Worm (Caenorhabditis elegans) whole organism, L1 larva: ENCODE results near the gene tmc-1.
A peak's percentile ranks its signal among the peaks of the same experiment; 100 is the strongest.

Experiments used
- C04F5.9 ChIP-seq: sonication (generic microtip); optimal IDR thresholded peaks from 2 replicates; lab custom pipeline; 2016; ENCODE audit warnings: missing genetic modification characterization, missing compliant biosample characterization
- Y116A8C.19 ChIP-seq: sonication (generic microtip); optimal IDR thresholded peaks from 2 replicates; lab custom pipeline; 2016; ENCODE audit warnings: missing compliant biosample characterization, missing genetic modification characterization, borderline replicate concordance
- aha-1 ChIP-seq: fragments of 150-350 bp; optimal IDR thresholded peaks from 2 replicates; lab custom pipeline; 2014; ENCODE audit warnings: missing biosample characterization, missing genetic modification characterization
- alr-1 ChIP-seq: fragments of 200-800 bp; sonication (Bioruptor generic); optimal IDR thresholded peaks from 2 replicates; lab custom pipeline; 2018; ENCODE audit warnings: borderline replicate concordance, mild to moderate bottlenecking, missing genetic modification characterization, missing compliant biosample characterization
- blmp-1 ChIP-seq: fragments of 150-350 bp; optimal IDR thresholded peaks from 2 replicates; lab custom pipeline; 2014; ENCODE audit warnings: missing biosample characterization, missing genetic modification characterization
- ceh-63 ChIP-seq: fragments of 200-800 bp; sonication (Bioruptor generic); optimal IDR thresholded peaks from 2 replicates; lab custom pipeline; 2018; ENCODE audit warnings: mild to moderate bottlenecking, missing genetic modification characterization, missing compliant biosample characterization
- ceh-82 ChIP-seq, 3 experiments: fragments of 150-350 bp in 1 of 3; sonication (generic microtip) in 2 of 3; optimal IDR thresholded peaks; 2 replicates each; lab custom pipeline; 2014 to 2017; ENCODE audit warnings: missing biosample characterization in 3 of 3, missing genetic modification characterization in 3 of 3
- dpl-1 ChIP-seq, 3 experiments: fragments of 150-350 bp in 2 of 3; sonication (generic microtip) in 1 of 3; optimal IDR thresholded peaks; 2 replicates each; lab custom pipeline; 2014 to 2017; ENCODE audit warnings: missing biosample characterization in 3 of 3, missing genetic modification characterization in 3 of 3, missing genetic modification reagents in 3 of 3
- dsc-1 ChIP-seq: sonication (generic microtip); optimal IDR thresholded peaks from 2 replicates; lab custom pipeline; 2016; ENCODE audit warnings: mild to moderate bottlenecking, missing genetic modification characterization, missing compliant biosample characterization
- efl-1 ChIP-seq, 4 experiments: fragments of 150-350 bp; optimal IDR thresholded peaks in 3 of 4; peaks in 1 of 4; 1 replicate in 1 of 4; 2 replicates in 3 of 4; lab custom pipeline; 2014; ENCODE audit warnings: missing biosample characterization in 2 of 4, missing genetic modification characterization in 2 of 4, missing genetic modification reagents in 2 of 4
- efl-3 ChIP-seq: fragments of 200-800 bp; sonication (Bioruptor generic); optimal IDR thresholded peaks from 2 replicates; lab custom pipeline; 2018; ENCODE audit warnings: mild to moderate bottlenecking, missing genetic modification characterization, missing compliant biosample characterization
- elt-3 ChIP-seq, 6 experiments: fragments of 150-350 bp in 1 of 6; sonication (generic microtip); optimal IDR thresholded peaks; 2 replicates each; lab custom pipeline; 2017 to 2018; ENCODE audit warnings: missing biosample characterization in 6 of 6, missing genetic modification characterization in 6 of 6, inconsistent platforms in 1 of 6
- fos-1 ChIP-seq: fragments of 150-350 bp; optimal IDR thresholded peaks from 2 replicates; lab custom pipeline; 2014; ENCODE audit warnings: missing biosample characterization, missing genetic modification characterization
- grh-1 ChIP-seq: fragments of 200-800 bp; sonication (Bioruptor generic); IDR thresholded peaks from 2 replicates; pipeline ENCODE4 v1.3.6; 2022; ENCODE audit warnings: missing genetic modification reagents, missing genetic modification characterization, missing compliant biosample characterization
- hpl-2 ChIP-seq: fragments of 150-350 bp; optimal IDR thresholded peaks from 2 replicates; lab custom pipeline; 2014; ENCODE audit warnings: missing biosample characterization, missing genetic modification reagents, missing genetic modification characterization
- isw-1 ChIP-seq: fragments of 200-800 bp; sonication (Bioruptor generic); IDR thresholded peaks from 2 replicates; pipeline ENCODE4 v1.3.6; 2022; ENCODE audit warnings: missing genetic modification characterization, missing compliant biosample characterization
- lin-13 ChIP-seq: fragments of 150-350 bp; optimal IDR thresholded peaks from 2 replicates; lab custom pipeline; 2014; ENCODE audit warnings: missing biosample characterization, missing genetic modification reagents, missing genetic modification characterization
- lin-14 ChIP-seq: fragments of 200-800 bp; sonication (Bioruptor generic); optimal IDR thresholded peaks from 2 replicates; lab custom pipeline; 2018; ENCODE audit warnings: mild to moderate bottlenecking, missing genetic modification characterization, moderate library complexity, missing compliant biosample characterization
- lin-15B ChIP-seq: fragments of 150-350 bp; sonication (generic microtip); optimal IDR thresholded peaks from 3 replicates; lab custom pipeline; 2014; ENCODE audit warnings: missing biosample characterization, missing genetic modification characterization
- lin-35 ChIP-seq, 2 experiments: fragments of 150-350 bp; optimal IDR thresholded peaks; 2 replicates each; lab custom pipeline; 2014; ENCODE audit warnings: missing biosample characterization in 2 of 2, missing genetic modification characterization in 2 of 2, missing genetic modification reagents in 2 of 2
- lir-3 ChIP-seq: sonication (generic microtip); optimal IDR thresholded peaks from 2 replicates; lab custom pipeline; 2016; ENCODE audit warnings: mild to moderate bottlenecking, missing genetic modification characterization, moderate library complexity, missing compliant biosample characterization; ENCODE audit not compliant: poor library complexity
- lsy-2 ChIP-seq, 2 experiments: fragments of 150-350 bp; optimal IDR thresholded peaks; 2 replicates each; lab custom pipeline; 2014; ENCODE audit warnings: missing biosample characterization in 2 of 2, missing genetic modification characterization in 2 of 2
- mdl-1 ChIP-seq, 2 experiments: fragments of 150-350 bp; optimal IDR thresholded peaks; 2 replicates each; lab custom pipeline; 2014 to 2017; ENCODE audit warnings: missing biosample characterization in 2 of 2, missing genetic modification characterization in 2 of 2, inconsistent platforms in 1 of 2
- nhr-11 ChIP-seq: fragments of 150-350 bp; optimal IDR thresholded peaks from 2 replicates; lab custom pipeline; 2014; ENCODE audit warnings: missing biosample characterization, missing genetic modification characterization
- nhr-20 ChIP-seq: sonication (generic microtip); optimal IDR thresholded peaks from 2 replicates; lab custom pipeline; 2016; ENCODE audit warnings: mild to moderate bottlenecking, missing genetic modification characterization, missing compliant biosample characterization
- nhr-47 ChIP-seq: sonication (generic microtip); optimal IDR thresholded peaks from 2 replicates; lab custom pipeline; 2016; ENCODE audit warnings: mild to moderate bottlenecking, missing genetic modification characterization, moderate library complexity, missing compliant biosample characterization
- nhr-71 ChIP-seq: sonication (generic microtip); optimal IDR thresholded peaks from 2 replicates; lab custom pipeline; 2016; ENCODE audit warnings: mild to moderate bottlenecking, missing genetic modification characterization, moderate library complexity, missing compliant biosample characterization
- nhr-76 ChIP-seq: sonication (generic microtip); optimal IDR thresholded peaks from 2 replicates; lab custom pipeline; 2017; ENCODE audit warnings: missing biosample characterization, missing genetic modification characterization
- nhr-85 ChIP-seq: sonication (generic microtip); peaks from one replicate; lab custom pipeline; 2016; ENCODE audit warnings: missing genetic modification characterization, inconsistent platforms, missing compliant biosample characterization
- pag-3 ChIP-seq: sonication (generic microtip); optimal IDR thresholded peaks from 2 replicates; lab custom pipeline; 2017; ENCODE audit warnings: missing genetic modification characterization, mild to moderate bottlenecking, missing compliant biosample characterization, antibody characterized with exemption, borderline replicate concordance; ENCODE audit not compliant: insufficient read depth
- pax-3 ChIP-seq: fragments of 200-800 bp; sonication (Bioruptor generic); optimal IDR thresholded peaks from 2 replicates; lab custom pipeline; 2018; ENCODE audit warnings: mild to moderate bottlenecking, missing genetic modification characterization, moderate library complexity, missing compliant biosample characterization
- rnt-1 ChIP-seq: sonication (generic microtip); optimal IDR thresholded peaks from 2 replicates; lab custom pipeline; 2016; ENCODE audit warnings: mild to moderate bottlenecking, missing genetic modification characterization, moderate library complexity, missing compliant biosample characterization
- skn-1 ChIP-seq: fragments of 150-350 bp; optimal IDR thresholded peaks from 2 replicates; lab custom pipeline; 2014; ENCODE audit warnings: missing biosample characterization, missing genetic modification characterization
- snpc-4 ChIP-seq: fragments of 150-350 bp; optimal IDR thresholded peaks from 2 replicates; lab custom pipeline; 2014; ENCODE audit warnings: missing biosample characterization, missing genetic modification characterization
- snu-23 ChIP-seq: sonication (generic microtip); optimal IDR thresholded peaks from 2 replicates; lab custom pipeline; 2016; ENCODE audit warnings: missing genetic modification characterization, missing compliant biosample characterization
- sptf-1 ChIP-seq: fragments of 150-350 bp; optimal IDR thresholded peaks from 2 replicates; lab custom pipeline; 2014; ENCODE audit warnings: missing biosample characterization, missing genetic modification characterization
- swsn-7 ChIP-seq: sonication (generic microtip); optimal IDR thresholded peaks from 2 replicates; lab custom pipeline; 2016; ENCODE audit warnings: missing genetic modification characterization, missing compliant biosample characterization
- tlp-1 ChIP-seq: fragments of 150-350 bp; optimal IDR thresholded peaks from 2 replicates; lab custom pipeline; 2014; ENCODE audit warnings: missing biosample characterization, missing genetic modification characterization
- unc-30 ChIP-seq: sonication (generic microtip); optimal IDR thresholded peaks from 2 replicates; lab custom pipeline; 2017; ENCODE audit warnings: missing biosample characterization, missing genetic modification characterization
- unc-98 ChIP-seq: fragments of 200-800 bp; sonication (Bioruptor generic); IDR thresholded peaks from 2 replicates; pipeline ENCODE4 v1.3.6; 2022; ENCODE audit warnings: missing genetic modification characterization, missing compliant biosample characterization

Gene tmc-1

DNA sequence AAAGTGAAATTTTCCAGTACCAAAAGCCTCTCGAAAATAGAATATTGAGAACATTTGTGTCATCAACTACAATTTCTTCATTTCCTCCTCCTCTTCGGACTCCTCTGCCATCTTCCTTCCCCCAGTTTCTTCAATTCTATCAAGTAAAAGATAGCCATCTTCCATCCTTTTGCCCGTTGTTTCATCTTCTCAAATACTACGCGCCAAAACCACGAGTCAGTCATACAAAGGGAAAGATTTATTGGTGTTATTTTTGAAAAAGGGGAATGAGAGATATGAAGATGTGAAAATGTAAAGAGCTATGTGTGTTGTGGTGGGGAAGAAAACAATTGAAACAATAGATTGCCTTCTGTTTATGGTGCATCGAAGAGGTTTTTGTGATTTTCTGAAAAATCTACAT, 39.8 kb upstream of the tmc-1 start (continued):
- TF ChIP-seq lsy-2 (tag; optimal IDR thresholded peaks at IDR 0.05; lab: Kevin White, UChicago) (peak in 1 of 2 experiments; percentile 64), unc-30 (tag; lab: Kevin White, UChicago) (no peak), lir-3 (tag; lab: Kevin White, UChicago) (peak; percentile 30), isw-1 (no peak), ceh-82 (tag; optimal IDR thresholded peaks at IDR 0.05; lab: Kevin White, UChicago) (peak in 1 of 3 experiments; percentile 41), nhr-20 (tag; lab: Kevin White, UChicago) (peak; percentile 25), fos-1 (peak; percentile 39), rnt-1 (tag; lab: Kevin White, UChicago) (peak; percentile 59), nhr-85 (peak; percentile 77), skn-1 (tag; lab: Kevin White, UChicago) (peak; percentile 16), blmp-1 (tag; lab: Kevin White, UChicago) (peak; percentile 55)

- TF ChIP-seq nhr-71 (peak; percentile 9), nhr-11 (tag; lab: Kevin White, UChicago) (no peak), alr-1 (tag; lab: Kevin White, UChicago) (no peak), lin-15B (tag; lab: Kevin White, UChicago) (no peak), lsy-2 (tag; optimal IDR thresholded peaks at IDR 0.05; lab: Kevin White, UChicago) (no peak), pag-3 (tag; lab: Kevin White, UChicago) (no peak), ceh-63 (no peak), nhr-85 (peak; percentile 76), Y116A8C.19 (no peak), lin-14 (GFP tag; lab: Kevin White, UChicago) (peak; percentile 36), efl-3 (no peak), tlp-1 (tag; lab: Kevin White, UChicago) (no peak), snpc-4 (tag; lab: Kevin White, UChicago) (no peak), mdl-1 (tag; optimal IDR thresholded peaks at IDR 0.05; lab: Kevin White, UChicago) (no peak), lin-35 (GFP tag; optimal IDR thresholded peaks at IDR 0.05; lab: Kevin White, UChicago) (peak in 1 of 2 experiments; percentile 17), blmp-1 (tag; lab: Kevin White, UChicago) (peak; percentile 58), swsn-7 (tag; lab: Kevin White, UChicago) (no peak), dpl-1 (GFP tag; optimal IDR thresholded peaks at IDR 0.05; lab: Kevin White, UChicago) (no peak), sptf-1 (tag; lab: Kevin White, UChicago) (no peak), efl-1 (optimal IDR thresholded peaks at IDR 0.05; lab: Kevin White, UChicago) (no peak), efl-1 (GFP tag; optimal IDR thresholded peaks at IDR 0.05 in 1 of 2; lab: Kevin White, UChicago) (no peak), skn-1 (tag; lab: Kevin White, UChicago) (no peak), nhr-47 (tag; lab: Kevin White, UChicago) (no peak), unc-98 (GFP tag; lab: Robert Waterston, UW) (no peak), lin-13 (GFP tag; lab: Kevin White, UChicago) (no peak), C04F5.9 (tag; lab: Kevin White, UChicago) (no peak), ceh-82 (tag; optimal IDR thresholded peaks at IDR 0.05; lab: Kevin White, UChicago) (no peak), unc-30 (tag; lab: Kevin White, UChicago) (no peak), nhr-76 (no peak), hpl-2 (GFP tag; lab: Kevin White, UChicago) (no peak), lir-3 (tag; lab: Kevin White, UChicago) (no peak), isw-1 (no peak), pax-3 (tag; lab: Kevin White, UChicago) (no peak), snu-23 (GFP tag; lab: Kevin White, UChicago) (peak; percentile 41)
Measured at ce11 chrX:1123471-1123870, 38.5 kb upstream of the tmc-1 start.

ce11 chrX:1124146-1124545, 37.9 kb upstream of the tmc-1 start, which contains the start of gene C05D9.9:
TSS of gene C05D9.9 (minus strand) at chrX:1124246.
- TF ChIP-seq lin-14 (GFP tag; lab: Kevin White, UChicago) (peak; percentile 10), efl-1 (optimal IDR thresholded peaks at IDR 0.05; lab: Kevin White, UChicago) (no peak), efl-1 (GFP tag; optimal IDR thresholded peaks at IDR 0.05 in 1 of 2; lab: Kevin White, UChicago) (peak in 1 of 2 experiments; percentile 7), nhr-85 (peak; percentile 56), nhr-47 (tag; lab: Kevin White, UChicago) (no peak), grh-1 (GFP tag; lab: Robert Waterston, UW) (peak; percentile 46), elt-3 (tag; optimal IDR thresholded peaks at IDR 0.05; lab: Kevin White, UChicago) (peak in 1 of 6 experiments; percentile 5), dsc-1 (no peak), snu-23 (GFP tag; lab: Kevin White, UChicago) (peak; percentile 1), aha-1 (no peak), lin-35 (GFP tag; optimal IDR thresholded peaks at IDR 0.05; lab: Kevin White, UChicago) (peak in 1 of 2 experiments; percentile 3)
